Worm (Caenorhabditis elegans) whole organism, midembryonic: ENCODE data around the gene oig-4.

Experiments
- T22C8.4 ChIP-seq: fragments of 200-800 bp; sonication (Bioruptor generic); IDR thresholded peaks from 2 replicates; pipeline ENCODE4 v1.3.6; 2022; ENCODE audit warnings: missing genetic modification characterization, missing compliant biosample characterization
- cog-1 ChIP-seq: sonication (generic microtip); optimal IDR thresholded peaks from 2 replicates; lab custom pipeline; 2016; ENCODE audit warnings: missing genetic modification characterization, missing compliant biosample characterization
- flt-1 ChIP-seq: fragments of 200-800 bp; sonication (Bioruptor generic); IDR thresholded peaks from 2 replicates; pipeline ENCODE4 v1.3.6; 2022; ENCODE audit warnings: missing genetic modification characterization, missing compliant biosample characterization
- klf-2 ChIP-seq: fragments of 200-800 bp; sonication (Bioruptor generic); conservative IDR thresholded peaks from 2 replicates; pipeline ENCODE4 v1.3.6; 2022; ENCODE audit warnings: missing genetic modification reagents, missing genetic modification characterization, missing compliant biosample characterization
- med-1 ChIP-seq: sonication (generic microtip); optimal IDR thresholded peaks from 2 replicates; lab custom pipeline; 2017; ENCODE audit warnings: missing genetic modification characterization, mild to moderate bottlenecking, missing compliant biosample characterization, antibody characterized with exemption, missing genetic modification reagents; ENCODE audit not compliant: insufficient read depth
- ref-1 ChIP-seq: fragments of 200-800 bp; sonication (Bioruptor generic); conservative IDR thresholded peaks from 2 replicates; pipeline ENCODE4 v1.3.6; 2022; ENCODE audit warnings: missing genetic modification reagents, missing genetic modification characterization, missing compliant biosample characterization
- tab-1 ChIP-seq: fragments of 200-800 bp; sonication (Bioruptor generic); IDR thresholded peaks from 2 replicates; pipeline ENCODE4 v1.3.6; 2022; ENCODE audit warnings: missing genetic modification characterization, missing compliant biosample characterization
- ztf-23 ChIP-seq: fragments of 200-800 bp; sonication (Bioruptor generic); IDR thresholded peaks from 2 replicates; pipeline ENCODE4 v1.3.6; 2022; ENCODE audit warnings: missing genetic modification reagents, missing genetic modification characterization, missing compliant biosample characterization
- ztf-29 ChIP-seq: fragments of 200-800 bp; sonication (Bioruptor generic); IDR thresholded peaks from 2 replicates; pipeline ENCODE4 v1.3.6; 2022; ENCODE audit warnings: missing genetic modification reagents, missing genetic modification characterization, missing compliant biosample characterization

oig-4 gene

ce11 chrII:7594262-7594661 is 19.1 kb upstream of the oig-4 start:
- TF ChIP-seq ztf-23 (GFP tag; lab: Robert Waterston, UW) (no peak), tab-1 (no peak), T22C8.4 (GFP tag; lab: Robert Waterston, UW) (no peak), ztf-29 (GFP tag; lab: Robert Waterston, UW) (no peak), ref-1 (GFP tag; lab: Robert Waterston, UW) (no peak), med-1 (GFP tag; lab: Kevin White, UChicago) (no peak), flt-1 (no peak), cog-1 (no peak), klf-2 (no peak)

ce11 chrII:7594812-7595211 is 18.5 kb upstream of the oig-4 start, which contains the start of gene syd-1:
Gene syd-1, minus strand, starts transcription at chrII:7594912.
- TF ChIP-seq tab-1 (no peak), klf-2 (no peak), cog-1 (no peak), ref-1 (GFP tag; lab: Robert Waterston, UW) (no peak), ztf-29 (GFP tag; lab: Robert Waterston, UW) (no peak), flt-1 (no peak), ztf-23 (GFP tag; lab: Robert Waterston, UW) (no peak), T22C8.4 (GFP tag; lab: Robert Waterston, UW) (no peak), med-1 (GFP tag; lab: Kevin White, UChicago) (no peak)

ce11 chrII:7598702-7599314 is 14.5 kb upstream of the oig-4 start, which contains the start of gene pgam-5:
Gene pgam-5, minus strand, starts transcription at chrII:7598752.
- TF ChIP-seq ztf-23 (GFP tag; lab: Robert Waterston, UW): no peak
- TF ChIP-seq T22C8.4 (GFP tag; lab: Robert Waterston, UW): no peak
- TF ChIP-seq tab-1: no peak
- TF ChIP-seq med-1 (GFP tag; lab: Kevin White, UChicago): no peak

- TF ChIP-seq ref-1 (GFP tag; lab: Robert Waterston, UW) (no peak), ztf-23 (GFP tag; lab: Robert Waterston, UW) (no peak), ztf-29 (GFP tag; lab: Robert Waterston, UW) (no peak), flt-1 (no peak)
These were observed 14.0 kb upstream of the oig-4 start, which contains the start of gene npp-21 for ce11 chrII:7599357-7599756. Gene npp-21, plus strand, starts transcription at chrII:7599657.

ce11 chrII:7605306-7605705 is 8.0 kb upstream of the oig-4 start, which contains the start of gene osm-8:
Gene osm-8, minus strand, starts transcription at chrII:7605406.
- no peak for TF ChIP-seq ztf-29 (GFP tag; lab: Robert Waterston, UW)
- no peak for TF ChIP-seq flt-1
- no peak for TF ChIP-seq T22C8.4 (GFP tag; lab: Robert Waterston, UW)
- no peak for TF ChIP-seq cog-1
- TF ChIP-seq med-1 (GFP tag; lab: Kevin White, UChicago): no peak
- TF ChIP-seq ref-1 (GFP tag; lab: Robert Waterston, UW): no peak
- TF ChIP-seq ztf-23 (GFP tag; lab: Robert Waterston, UW): no peak
- TF ChIP-seq tab-1: no peak
- no peak for TF ChIP-seq klf-2

ce11 chrII:7607953-7608352 is 5.4 kb upstream of the oig-4 start, which contains the start of gene lips-17:
Gene lips-17, plus strand, starts transcription at chrII:7608253.
- TF ChIP-seq cog-1 (no peak), med-1 (GFP tag; lab: Kevin White, UChicago) (no peak), ref-1 (GFP tag; lab: Robert Waterston, UW) (no peak), tab-1 (no peak), flt-1 (no peak), ztf-23 (GFP tag; lab: Robert Waterston, UW) (no peak), klf-2 (no peak), ztf-29 (GFP tag; lab: Robert Waterston, UW) (no peak), T22C8.4 (GFP tag; lab: Robert Waterston, UW) (no peak)

ce11 chrII:7614334-7614733 is 993 bp downstream of the oig-4 start:
- TF ChIP-seq ztf-29 (GFP tag; lab: Robert Waterston, UW) (no peak), tab-1 (no peak), med-1 (GFP tag; lab: Kevin White, UChicago) (no peak), ztf-23 (GFP tag; lab: Robert Waterston, UW) (0 out of 2 replicates have a peak, but pooled peaks have one; percentile 58), ref-1 (GFP tag; lab: Robert Waterston, UW) (no peak), flt-1 (0 out of 2 replicates have a peak, but pooled peaks have one; percentile 47), klf-2 (no peak)

- TF ChIP-seq flt-1 (no peak), T22C8.4 (GFP tag; lab: Robert Waterston, UW) (peak; percentile 43; the same call in 1 of the 2 replicates)
These were observed 2.1 kb downstream of the oig-4 start for ce11 chrII:7615318-7615891.

- no peak for TF ChIP-seq flt-1
- TF ChIP-seq med-1 (GFP tag; lab: Kevin White, UChicago): no peak
- TF ChIP-seq cog-1: no peak
These were observed 2.8 kb downstream of the oig-4 start, which contains the start of gene cdc-42 for ce11 chrII:7616141-7616540. Gene cdc-42, plus strand, starts transcription at chrII:7616452.

ce11 chrII:7618212-7618611 is 4.9 kb downstream of the oig-4 start:
- TF ChIP-seq klf-2: no peak
- no peak for TF ChIP-seq tab-1
- no peak for TF ChIP-seq cog-1
- no peak for TF ChIP-seq med-1 (GFP tag; lab: Kevin White, UChicago)
- no peak for TF ChIP-seq ref-1 (GFP tag; lab: Robert Waterston, UW)
- TF ChIP-seq flt-1: no peak
- TF ChIP-seq T22C8.4 (GFP tag; lab: Robert Waterston, UW): no peak
- no peak for TF ChIP-seq ztf-29 (GFP tag; lab: Robert Waterston, UW)
- TF ChIP-seq ztf-23 (GFP tag; lab: Robert Waterston, UW): no peak
